Fruit fly (Drosophila melanogaster) whole organism, embryonic: ENCODE data around the gene cdi.

Experiments used
- Awh ChIP-seq: fragments of 200-800 bp; sonication (Bioruptor generic); IDR thresholded peaks from 2 replicates; pipeline ENCODE4, ENCODE4 v1.3.6; 2022; ENCODE audit warnings: missing biosample characterization, missing genetic modification characterization
- B-H2 ChIP-seq: fragments of 200-800 bp; sonication (Bioruptor generic); optimal IDR thresholded peaks from 2 replicates; lab custom pipeline; 2018; ENCODE audit warnings: missing biosample characterization, mild to moderate bottlenecking, missing genetic modification characterization
- CG12744 ChIP-seq: fragments of 200-800 bp; sonication (Bioruptor generic); optimal IDR thresholded peaks from 2 replicates; lab custom pipeline; 2016; ENCODE audit warnings: missing biosample characterization, missing genetic modification characterization
- CG13424 ChIP-seq: fragments of 200-800 bp; sonication (Bioruptor generic); optimal IDR thresholded peaks from 2 replicates; lab custom pipeline; 2019; ENCODE audit warnings: missing biosample characterization, mild to moderate bottlenecking, missing genetic modification characterization, moderate library complexity
- CG15073 ChIP-seq: fragments of 200-800 bp; sonication (Bioruptor generic); optimal IDR thresholded peaks from 2 replicates; lab custom pipeline; 2016; ENCODE audit warnings: missing biosample characterization, missing genetic modification characterization
- CG1529 ChIP-seq: fragments of 200-800 bp; sonication (Bioruptor generic); optimal IDR thresholded peaks from 3 replicates; lab custom pipeline; 2018; ENCODE audit warnings: missing biosample characterization, missing genetic modification characterization
- CG17186 ChIP-seq: fragments of 200-800 bp; sonication (Bioruptor generic); optimal IDR thresholded peaks from 3 replicates; lab custom pipeline; 2017; ENCODE audit warnings: missing biosample characterization, missing genetic modification reagents, missing genetic modification characterization
- CG17568 ChIP-seq: fragments of 200-800 bp; sonication (Bioruptor generic); optimal IDR thresholded peaks from 2 replicates; lab custom pipeline; 2018; ENCODE audit warnings: missing biosample characterization, mild to moderate bottlenecking, missing genetic modification characterization, moderate library complexity
- CG18619 ChIP-seq: fragments of 200-800 bp; sonication (Bioruptor generic); optimal IDR thresholded peaks from 3 replicates; lab custom pipeline; 2017; ENCODE audit warnings: missing biosample characterization, mild to moderate bottlenecking, missing genetic modification characterization
- CG18764 ChIP-seq: fragments of 200-800 bp; sonication (Bioruptor generic); optimal IDR thresholded peaks from 3 replicates; lab custom pipeline; 2016; ENCODE audit warnings: missing biosample characterization, missing genetic modification characterization
- CG3065 ChIP-seq: fragments of 200-800 bp; sonication (Bioruptor generic); optimal IDR thresholded peaks from 2 replicates; lab custom pipeline; 2016; ENCODE audit warnings: missing biosample characterization, missing genetic modification characterization
- CG4617 ChIP-seq: fragments of 200-800 bp; sonication (Bioruptor generic); optimal IDR thresholded peaks from 3 replicates; lab custom pipeline; 2016; ENCODE audit warnings: missing biosample characterization, missing genetic modification characterization, borderline replicate concordance
- CG6654 ChIP-seq: fragments of 200-800 bp; sonication (Bioruptor generic); optimal IDR thresholded peaks from 2 replicates; lab custom pipeline; 2017; ENCODE audit warnings: missing biosample characterization, mild to moderate bottlenecking, missing genetic modification characterization
- CG6791 ChIP-seq: fragments of 200-800 bp; sonication (Bioruptor generic); IDR thresholded peaks from 3 replicates; pipeline ENCODE4 v1.3.6; 2022; ENCODE audit warnings: missing biosample characterization, missing genetic modification characterization; ENCODE audit not compliant: partially characterized antibody
- CG7928 ChIP-seq: fragments of 200-800 bp; sonication (Bioruptor generic); optimal IDR thresholded peaks from 2 replicates; lab custom pipeline; 2017; ENCODE audit warnings: missing biosample characterization, mild to moderate bottlenecking, missing genetic modification characterization
- CG9215 ChIP-seq: fragments of 200-800 bp; sonication (Bioruptor generic); IDR thresholded peaks from 2 replicates; pipeline ENCODE4 v1.3.6; 2022; ENCODE audit warnings: missing biosample characterization, missing genetic modification characterization
- HLHmδ ChIP-seq: fragments of 200-800 bp; sonication (Bioruptor generic); optimal IDR thresholded peaks from 2 replicates; lab custom pipeline; 2018; ENCODE audit warnings: missing biosample characterization, mild to moderate bottlenecking, missing genetic modification characterization, moderate library complexity
- Hr51 ChIP-seq, 2 experiments: fragments of 200-800 bp; sonication (Bioruptor generic); optimal IDR thresholded peaks; 2 replicates in 1 of 2; 3 replicates in 1 of 2; lab custom pipeline; 2016 to 2018; ENCODE audit warnings: missing biosample characterization in 2 of 2, missing genetic modification characterization in 2 of 2, mild to moderate bottlenecking in 1 of 2, moderate library complexity in 1 of 2
- Hr78 ChIP-seq, 2 experiments: fragments of 200-800 bp in 1 of 2; fragments of >200 bp in 1 of 2; sonication (Bioruptor generic) in 1 of 2; optimal IDR thresholded peaks; 2 replicates each; lab custom pipeline; 2017 to 2019; ENCODE audit warnings: missing biosample characterization in 2 of 2, missing genetic modification characterization in 2 of 2, mild to moderate bottlenecking in 1 of 2, moderate library complexity in 1 of 2
- MESR4 ChIP-seq: fragments of 200-800 bp; sonication (Bioruptor generic); optimal IDR thresholded peaks from 2 replicates; lab custom pipeline; 2018; ENCODE audit warnings: missing biosample characterization, mild to moderate bottlenecking, missing genetic modification characterization, moderate library complexity
- NFAT ChIP-seq: fragments of 200-800 bp; sonication (Bioruptor generic); IDR thresholded peaks from 2 replicates; pipeline ENCODE4 v1.3.6; 2022; ENCODE audit warnings: missing biosample characterization, missing genetic modification characterization
- NK7.1 ChIP-seq: fragments of 200-800 bp; sonication (Bioruptor generic); optimal IDR thresholded peaks from 3 replicates; lab custom pipeline; 2016; ENCODE audit warnings: missing biosample characterization, missing genetic modification characterization
- Neu2 ChIP-seq: fragments of 200-800 bp; sonication (Bioruptor generic); optimal IDR thresholded peaks from 3 replicates; lab custom pipeline; 2016; ENCODE audit warnings: missing biosample characterization, missing genetic modification characterization, borderline replicate concordance
- Rx ChIP-seq: fragments of 200-800 bp; sonication (Bioruptor generic); IDR thresholded peaks from 2 replicates; pipeline ENCODE4 v1.3.6; 2022; ENCODE audit warnings: missing biosample characterization, missing genetic modification characterization
- Spps ChIP-seq: fragments of 200-800 bp; sonication (Bioruptor generic); optimal IDR thresholded peaks from 2 replicates; lab custom pipeline; 2018; ENCODE audit warnings: missing biosample characterization, mild to moderate bottlenecking, missing genetic modification characterization
- Xrp1 ChIP-seq: fragments of 200-800 bp; sonication (Bioruptor generic); IDR thresholded peaks from 2 replicates; pipeline ENCODE4 v1.3.6; 2022; ENCODE audit warnings: missing biosample characterization, missing genetic modification characterization
- al ChIP-seq: fragments of 200-800 bp; sonication (Bioruptor generic); IDR thresholded peaks from 2 replicates; pipeline ENCODE4 v1.3.6; 2022; ENCODE audit warnings: missing biosample characterization, missing genetic modification characterization
- bsh ChIP-seq, 2 experiments: fragments of 200-800 bp; sonication (Bioruptor generic); optimal IDR thresholded peaks; 2 replicates each; lab custom pipeline; 2017 to 2018; ENCODE audit warnings: mild to moderate bottlenecking in 2 of 2, missing biosample characterization in 2 of 2, missing genetic modification characterization in 2 of 2, moderate library complexity in 1 of 2
- cad ChIP-seq: fragments of >200 bp; optimal IDR thresholded peaks from 2 replicates; lab custom pipeline; 2017; ENCODE audit warnings: missing biosample characterization, missing genetic modification characterization
- ftz-f1 ChIP-seq: fragments of 200-800 bp; sonication (Bioruptor generic); optimal IDR thresholded peaks from 2 replicates; lab custom pipeline; 2016; ENCODE audit warnings: missing biosample characterization, missing genetic modification characterization
- gem ChIP-seq: fragments of 200-800 bp; sonication (Bioruptor generic); optimal IDR thresholded peaks from 2 replicates; lab custom pipeline; 2019; ENCODE audit warnings: missing biosample characterization, mild to moderate bottlenecking, missing genetic modification characterization, moderate library complexity
- gt ChIP-seq: fragments of 200-800 bp; sonication (Bioruptor generic); IDR thresholded peaks from 2 replicates; pipeline ENCODE4 v1.3.6; 2022; ENCODE audit warnings: missing biosample characterization, missing genetic modification characterization
- hb ChIP-seq: fragments of 200-800 bp; sonication (Bioruptor generic); IDR thresholded peaks from 3 replicates; pipeline ENCODE4 v1.3.6; 2022; ENCODE audit warnings: missing biosample characterization, missing genetic modification characterization; ENCODE audit not compliant: partially characterized antibody
- ken ChIP-seq: fragments of 200-800 bp; sonication (Bioruptor generic); IDR thresholded peaks from 3 replicates; pipeline ENCODE4 v1.3.6; 2022; ENCODE audit warnings: missing biosample characterization, missing genetic modification characterization
- lab ChIP-seq: fragments of 200-800 bp; sonication (Bioruptor generic); optimal IDR thresholded peaks from 3 replicates; lab custom pipeline; 2017; ENCODE audit warnings: missing biosample characterization, missing genetic modification characterization, mild to moderate bottlenecking, moderate library complexity, missing genetic modification reagents
- lmd ChIP-seq: fragments of 200-800 bp; sonication (Bioruptor generic); IDR thresholded peaks from 2 replicates; pipeline ENCODE4 v1.3.6; 2022; ENCODE audit warnings: missing biosample characterization, missing genetic modification characterization
- otp ChIP-seq: fragments of 200-800 bp; sonication (Bioruptor generic); IDR thresholded peaks from 3 replicates; pipeline ENCODE4, ENCODE4 v1.3.6; 2022; ENCODE audit warnings: missing biosample characterization, missing genetic modification characterization
- peb ChIP-seq: fragments of 200-800 bp; sonication (Bioruptor generic); IDR thresholded peaks from 2 replicates; pipeline ENCODE4 v1.3.6; 2022; ENCODE audit warnings: missing biosample characterization, missing genetic modification characterization
- pho ChIP-seq: fragments of 200-800 bp; sonication (Bioruptor generic); optimal IDR thresholded peaks from 2 replicates; lab custom pipeline; 2016; ENCODE audit warnings: missing biosample characterization, missing genetic modification characterization
- phol ChIP-seq: fragments of 200-800 bp; sonication (Bioruptor generic); optimal IDR thresholded peaks from 3 replicates; lab custom pipeline; 2018; ENCODE audit warnings: missing biosample characterization, mild to moderate bottlenecking, missing genetic modification characterization, moderate library complexity
- pum ChIP-seq: fragments of 200-800 bp; sonication (Bioruptor generic); optimal IDR thresholded peaks from 2 replicates; lab custom pipeline; 2016; ENCODE audit warnings: missing biosample characterization, missing genetic modification characterization
- sim ChIP-seq: fragments of 200-800 bp; sonication (Bioruptor generic); IDR thresholded peaks from 2 replicates; pipeline ENCODE4 v1.3.6; 2022; ENCODE audit warnings: missing biosample characterization, missing genetic modification characterization
- sug ChIP-seq: fragments of 200-800 bp; optimal IDR thresholded peaks from 2 replicates; lab custom pipeline; 2019; ENCODE audit warnings: missing biosample characterization, mild to moderate bottlenecking, missing genetic modification characterization, moderate library complexity
- tgo ChIP-seq: fragments of 200-800 bp; sonication (Bioruptor generic); IDR thresholded peaks from 3 replicates; pipeline ENCODE4 v1.3.6; 2022; ENCODE audit warnings: missing biosample characterization, missing genetic modification characterization
- trh ChIP-seq: fragments of 200-800 bp; sonication (Bioruptor generic); optimal IDR thresholded peaks from 2 replicates; lab custom pipeline; 2016; ENCODE audit warnings: missing biosample characterization, missing genetic modification characterization
- ttk ChIP-seq: fragments of 200-800 bp; sonication (Bioruptor generic); IDR thresholded peaks from 2 replicates; pipeline ENCODE4 v2.1.2; 2022; ENCODE audit warnings: missing biosample characterization, missing genetic modification characterization
- usp ChIP-seq: fragments of >200 bp; optimal IDR thresholded peaks from 2 replicates; lab custom pipeline; 2017; ENCODE audit warnings: missing biosample characterization, missing genetic modification characterization
- vnd ChIP-seq: fragments of 200-800 bp; sonication (Bioruptor generic); IDR thresholded peaks from 3 replicates; pipeline ENCODE4 v1.3.6; 2022; ENCODE audit warnings: missing biosample characterization, missing genetic modification characterization; ENCODE audit not compliant: partially characterized antibody
- yki ChIP-seq: fragments of >200 bp; optimal IDR thresholded peaks from 3 replicates; lab custom pipeline; 2018
- zen ChIP-seq: fragments of 200-800 bp; sonication (Bioruptor generic); optimal IDR thresholded peaks from 3 replicates; lab custom pipeline; 2018; ENCODE audit warnings: missing biosample characterization, mild to moderate bottlenecking, missing genetic modification characterization, moderate library complexity

Gene cdi

dm6 chr3R:19118505-19119138, 24.6 kb upstream of the cdi start (continued):
- TF ChIP-seq CG3065 (GFP tag; lab: Kevin White, UChicago) (no peak), peb (peak; percentile 44), al (GFP tag; lab: Robert Waterston, UW) (no peak), CG9215 (GFP tag; lab: Robert Waterston, UW) (no peak), cad (GFP tag; lab: Kevin White, UChicago) (no peak), sug (tag; lab: Kevin White, UChicago) (no peak), gt (GFP tag; lab: Robert Waterston, UW) (0 out of 2 replicates have a peak, but pooled peaks have one; percentile 46), CG13424 (tag; lab: Kevin White, UChicago) (no peak), Spps (tag; lab: Kevin White, UChicago) (no peak), B-H2 (GFP tag; lab: Kevin White, UChicago) (no peak), NK7.1 (no peak), ttk (peak; percentile 66), Hr78 (GFP tag; optimal IDR thresholded peaks at IDR 0.05; lab: Kevin White, UChicago) (no peak), vnd (GFP tag; lab: Robert Waterston, UW) (no peak), usp (GFP tag; lab: Kevin White, UChicago) (no peak), CG7928 (no peak), tgo (peak; percentile 33; the same call in 1 of the 3 replicates), hb (GFP tag; lab: Robert Waterston, UW) (no peak), Hr51 (GFP tag; optimal IDR thresholded peaks at IDR 0.05; lab: Kevin White, UChicago) (no peak), Xrp1 (GFP tag; lab: Robert Waterston, UW) (peak; percentile 60; the same call in 1 of the 2 replicates), MESR4 (GFP tag; lab: Kevin White, UChicago) (no peak), gem (no peak), Rx (0 out of 2 replicates have a peak, but pooled peaks have one; percentile 17), CG6654 (no peak), otp (peak; percentile 61; the same call in 1 of the 3 replicates), trh (GFP tag; lab: Kevin White, UChicago) (no peak), CG12744 (GFP tag; lab: Kevin White, UChicago) (no peak), Neu2 (GFP tag; lab: Kevin White, UChicago) (no peak), CG17568 (GFP tag; lab: Kevin White, UChicago) (no peak), phol (tag; lab: Kevin White, UChicago) (no peak), CG15073 (no peak), lab (GFP tag; lab: Kevin White, UChicago) (no peak), Awh (GFP tag; lab: Robert Waterston, UW) (no peak), CG1529 (GFP tag; lab: Kevin White, UChicago) (no peak), NFAT (GFP tag; lab: Robert Waterston, UW) (no peak), ftz-f1 (GFP tag; lab: Kevin White, UChicago) (no peak), sim (GFP tag; lab: Robert Waterston, UW) (no peak; the same call in 1 of the 2 replicates), pum (GFP tag; lab: Kevin White, UChicago) (peak; percentile 15), CG4617 (GFP tag; lab: Kevin White, UChicago) (no peak), lmd (GFP tag; lab: Robert Waterston, UW) (peak; percentile 53), CG17186 (no peak), bsh (GFP tag; optimal IDR thresholded peaks at IDR 0.05; lab: Kevin White, UChicago) (peak; percentile 60 to 68), yki (no peak), zen (tag; lab: Kevin White, UChicago) (no peak), pho (GFP tag; lab: Kevin White, UChicago) (no peak), CG18619 (GFP tag; lab: Kevin White, UChicago) (no peak), CG18764 (GFP tag; lab: Kevin White, UChicago) (no peak), ken (peak; percentile 38; the same call in 1 of the 3 replicates), HLHmδ (GFP tag; lab: Kevin White, UChicago) (no peak), CG6791 (no peak)
